Worm (Caenorhabditis elegans) whole organism, late embryonic: ENCODE measurements around the gene sre-5.

Experiments
- C38D4.7 ChIP-seq: fragments of 200-800 bp; sonication (Bioruptor generic); optimal IDR thresholded peaks from 2 replicates; lab custom pipeline; 2018; ENCODE audit warnings: mild to moderate bottlenecking, missing genetic modification characterization, moderate library complexity, missing compliant biosample characterization
- K02D7.2 ChIP-seq: sonication (generic microtip); optimal IDR thresholded peaks from 2 replicates; lab custom pipeline; 2017; ENCODE audit warnings: mild to moderate bottlenecking, missing genetic modification characterization, missing compliant biosample characterization
- K09A11.1 ChIP-seq: sonication (generic microtip); optimal IDR thresholded peaks from 2 replicates; lab custom pipeline; 2017; ENCODE audit warnings: antibody characterized with exemption, mild to moderate bottlenecking, missing genetic modification characterization, missing compliant biosample characterization; ENCODE audit not compliant: insufficient read depth
- T23F11.4 ChIP-seq: fragments of 200-800 bp; sonication (Bioruptor generic); optimal IDR thresholded peaks from 2 replicates; lab custom pipeline; 2018; ENCODE audit warnings: mild to moderate bottlenecking, missing genetic modification characterization, missing compliant biosample characterization
- ama-1 ChIP-seq: fragments of 150-350 bp; optimal IDR thresholded peaks from 2 replicates; lab custom pipeline; 2014
- ceh-22 ChIP-seq: sonication (generic microtip); optimal IDR thresholded peaks from 2 replicates; lab custom pipeline; 2017; ENCODE audit warnings: missing biosample characterization, missing genetic modification characterization
- ceh-48 ChIP-seq: sonication (generic microtip); optimal IDR thresholded peaks from 2 replicates; lab custom pipeline; 2016; ENCODE audit warnings: missing genetic modification characterization, inconsistent platforms, missing compliant biosample characterization
- ceh-9 ChIP-seq: sonication (generic microtip); optimal IDR thresholded peaks from 2 replicates; lab custom pipeline; 2016; ENCODE audit warnings: mild to moderate bottlenecking, missing genetic modification characterization, inconsistent platforms, missing compliant biosample characterization
- dve-1 ChIP-seq: sonication (generic microtip); optimal IDR thresholded peaks from 2 replicates; lab custom pipeline; 2017; ENCODE audit warnings: antibody characterized with exemption, mild to moderate bottlenecking, missing genetic modification characterization, missing compliant biosample characterization
- eyg-1 ChIP-seq: sonication (generic microtip); optimal IDR thresholded peaks from 2 replicates; lab custom pipeline; 2016; ENCODE audit warnings: missing genotype, missing genetic modification characterization, missing compliant biosample characterization
- gmeb-2 ChIP-seq: sonication (generic microtip); optimal IDR thresholded peaks from 2 replicates; lab custom pipeline; 2016; ENCODE audit warnings: missing genetic modification characterization, inconsistent platforms, missing compliant biosample characterization
- hlh-13 ChIP-seq: fragments of 200-800 bp; sonication (Bioruptor generic); optimal IDR thresholded peaks from 2 replicates; lab custom pipeline; 2018; ENCODE audit warnings: mild to moderate bottlenecking, missing genetic modification characterization, missing compliant biosample characterization
- hlh-15 ChIP-seq: sonication (generic microtip); optimal IDR thresholded peaks from 2 replicates; lab custom pipeline; 2016; ENCODE audit warnings: missing genetic modification characterization, missing compliant biosample characterization
- hlh-8 ChIP-seq: sonication (generic microtip); optimal IDR thresholded peaks from 2 replicates; lab custom pipeline; 2016; ENCODE audit warnings: missing genotype, missing genetic modification characterization, missing compliant biosample characterization
- lin-11 ChIP-seq: fragments of 200-800 bp; sonication (Bioruptor generic); optimal IDR thresholded peaks from 2 replicates; lab custom pipeline; 2018; ENCODE audit warnings: mild to moderate bottlenecking, missing genetic modification characterization, missing compliant biosample characterization
- madf-2 ChIP-seq: sonication (generic microtip); optimal IDR thresholded peaks from 2 replicates; lab custom pipeline; 2017; ENCODE audit warnings: missing genetic modification characterization, missing compliant biosample characterization
- mec-3 ChIP-seq: sonication (generic microtip); optimal IDR thresholded peaks from 2 replicates; lab custom pipeline; 2016; ENCODE audit warnings: borderline replicate concordance, missing genetic modification characterization, missing compliant biosample characterization
- nhr-232 ChIP-seq: sonication (generic microtip); optimal IDR thresholded peaks from 2 replicates; lab custom pipeline; 2016; ENCODE audit warnings: missing genetic modification characterization, missing compliant biosample characterization
- odd-2 ChIP-seq: sonication (generic microtip); optimal IDR thresholded peaks from 2 replicates; lab custom pipeline; 2017; ENCODE audit warnings: antibody characterized with exemption, mild to moderate bottlenecking, missing genetic modification characterization, missing compliant biosample characterization
- pat-9 ChIP-seq: fragments of 200-800 bp; sonication (Bioruptor generic); optimal IDR thresholded peaks from 2 replicates; lab custom pipeline; 2018; ENCODE audit warnings: mild to moderate bottlenecking, missing genetic modification characterization, moderate library complexity, missing compliant biosample characterization
- pha-4 ChIP-seq: fragments of 150-350 bp; optimal IDR thresholded peaks from 2 replicates; lab custom pipeline; 2018; ENCODE audit warnings: missing biosample characterization, missing genetic modification reagents, missing genetic modification characterization
- pqm-1 ChIP-seq: sonication (generic microtip); optimal IDR thresholded peaks from 2 replicates; lab custom pipeline; 2016; ENCODE audit warnings: missing genetic modification characterization, missing compliant biosample characterization
- pros-1 ChIP-seq: fragments of 150-350 bp; optimal IDR thresholded peaks from 2 replicates; lab custom pipeline; 2014; ENCODE audit warnings: missing biosample characterization, missing genetic modification reagents, missing genetic modification characterization
- ref-2 ChIP-seq: sonication (generic microtip); optimal IDR thresholded peaks from 2 replicates; lab custom pipeline; 2016; ENCODE audit warnings: missing genetic modification characterization, missing compliant biosample characterization
- rnt-1 ChIP-seq: sonication (generic microtip); optimal IDR thresholded peaks from 2 replicates; lab custom pipeline; 2016; ENCODE audit warnings: missing genetic modification characterization, missing compliant biosample characterization
- sox-2 ChIP-seq: fragments of 200-800 bp; sonication (Bioruptor generic); IDR thresholded peaks from 2 replicates; pipeline ENCODE4 v1.3.6; 2022; ENCODE audit warnings: missing genetic modification reagents, missing genetic modification characterization, missing compliant biosample characterization
- syd-9 ChIP-seq: sonication (generic microtip); optimal IDR thresholded peaks from 2 replicates; lab custom pipeline; 2016; ENCODE audit warnings: mild to moderate bottlenecking, missing genetic modification characterization, moderate library complexity, missing compliant biosample characterization
- tbx-7 ChIP-seq: sonication (generic microtip); optimal IDR thresholded peaks from 2 replicates; lab custom pipeline; 2016; ENCODE audit warnings: missing genotype, missing genetic modification characterization, missing compliant biosample characterization
- ttx-3 ChIP-seq: sonication (generic microtip); optimal IDR thresholded peaks from 2 replicates; lab custom pipeline; 2016; ENCODE audit warnings: missing genetic modification reagents, missing genetic modification characterization, missing compliant biosample characterization
- unc-3 ChIP-seq, 2 experiments: fragments of 200-800 bp in 1 of 2; sonication (Bioruptor generic) in 1 of 2; sonication (generic microtip) in 1 of 2; conservative IDR thresholded peaks in 1 of 2; optimal IDR thresholded peaks in 1 of 2; 2 replicates each; pipeline versions ENCODE4 v1.3.6 to Lab custom; 2016 to 2022; ENCODE audit warnings: missing compliant biosample characterization in 2 of 2, missing genetic modification characterization in 2 of 2, missing genetic modification reagents in 1 of 2
- unc-42 ChIP-seq: sonication (generic microtip); optimal IDR thresholded peaks from 2 replicates; lab custom pipeline; 2016; ENCODE audit warnings: missing genotype, missing genetic modification characterization, missing compliant biosample characterization

The sre-5 gene

DNA sequence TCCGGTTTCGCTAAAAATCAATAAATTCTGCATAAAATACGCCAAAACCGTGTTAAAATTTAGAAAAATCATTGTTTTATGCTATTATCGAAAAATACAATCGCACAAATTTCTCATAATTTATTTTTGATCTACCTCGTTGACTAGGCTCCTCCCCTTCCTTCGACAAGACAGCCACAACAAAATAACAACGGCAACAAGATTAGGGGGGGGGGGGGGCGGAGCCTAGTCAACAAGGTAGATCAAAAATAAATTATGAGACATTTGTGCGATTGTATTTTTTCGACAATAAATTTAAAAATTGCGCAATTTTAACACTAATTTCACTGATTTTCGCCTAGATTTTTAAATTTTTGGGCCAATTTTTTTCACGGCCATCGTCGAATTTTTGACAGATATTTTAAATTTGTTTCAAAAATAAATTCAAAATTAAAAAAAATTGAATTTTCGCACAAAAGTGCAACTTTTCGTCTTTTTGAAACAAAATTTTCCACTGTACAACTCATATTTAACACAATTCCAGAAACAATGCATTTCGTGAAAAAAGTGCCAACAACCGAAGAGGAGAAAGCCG is 38.1 kb upstream of the sre-5 start, which contains the start of gene M57.2:
Gene M57.2 (plus strand): TSS at position 524 of the 574 bp plus-strand sequence.
- TF ChIP-seq pqm-1 (tag; lab: Kevin White, UChicago) (no peak), T23F11.4 (GFP tag; lab: Kevin White, UChicago) (no peak), K02D7.2 (tag; lab: Kevin White, UChicago) (no peak), lin-11 (tag; lab: Kevin White, UChicago) (no peak), pat-9 (tag; lab: Kevin White, UChicago) (no peak), hlh-8 (tag; lab: Kevin White, UChicago) (no peak), rnt-1 (no peak), mec-3 (tag; lab: Kevin White, UChicago) (no peak), ama-1 (lab: Kevin White, UChicago) (no peak), unc-42 (tag; lab: Kevin White, UChicago) (no peak), K09A11.1 (tag; lab: Kevin White, UChicago) (no peak), gmeb-2 (tag; lab: Kevin White, UChicago) (no peak), ceh-22 (tag; lab: Kevin White, UChicago) (no peak), dve-1 (tag; lab: Kevin White, UChicago) (no peak), hlh-15 (tag; lab: Kevin White, UChicago) (no peak), ceh-48 (tag; lab: Kevin White, UChicago) (no peak)

DNA sequence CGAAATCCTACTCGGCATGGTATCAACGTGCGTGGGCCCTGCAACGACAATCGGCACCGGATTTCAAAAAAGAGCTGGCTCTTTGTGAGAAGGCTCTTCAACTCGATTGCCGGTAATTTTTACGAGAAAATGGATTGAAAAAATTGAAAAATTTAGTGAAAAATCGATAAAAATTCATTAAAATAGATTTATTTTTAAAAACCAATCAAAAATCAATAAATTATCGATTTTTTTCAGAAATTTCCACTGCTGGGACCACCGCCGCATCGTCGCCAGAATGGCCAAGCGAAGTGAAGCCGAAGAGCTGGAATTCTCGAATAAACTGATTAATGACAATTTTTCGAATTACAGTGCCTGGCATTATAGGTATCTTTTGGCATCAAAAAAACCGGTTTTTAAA is 37.1 kb upstream of the sre-5 start:
- TF ChIP-seq ceh-48 (tag; lab: Kevin White, UChicago) (peak; percentile 6), C38D4.7 (GFP tag; lab: Kevin White, UChicago) (no peak), odd-2 (no peak), eyg-1 (no peak), tbx-7 (tag; lab: Kevin White, UChicago) (no peak)

DNA sequence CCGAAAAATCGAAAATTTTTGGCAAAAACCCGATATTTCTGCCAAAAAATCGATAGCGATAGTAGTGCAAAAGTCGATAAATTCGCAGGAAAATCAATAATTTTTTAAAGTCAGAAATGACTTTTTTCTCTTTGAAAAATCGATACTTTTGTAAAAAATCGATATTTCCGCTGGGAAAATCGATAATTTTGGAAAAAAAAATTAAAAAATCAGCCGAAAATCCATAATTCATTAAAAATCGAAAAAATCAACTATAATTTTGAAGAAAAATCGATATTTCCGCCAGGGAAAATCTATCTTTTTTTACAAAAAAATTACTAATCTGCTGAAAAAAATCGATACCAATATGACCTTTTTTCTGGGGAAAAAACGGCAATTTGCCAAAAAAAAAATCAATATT is 33.5 kb upstream of the sre-5 start:
- TF ChIP-seq sox-2 (GFP tag; lab: Robert Waterston, UW) = no peak
- no peak for TF ChIP-seq ttx-3 (tag; lab: Kevin White, UChicago)
- TF ChIP-seq unc-3 (GFP tag; conservative IDR thresholded peaks at IDR 0.05; lab: Robert Waterston, UW) = no peak
- TF ChIP-seq unc-3 (tag; optimal IDR thresholded peaks at IDR 0.05; lab: Kevin White, UChicago) = no peak
- no peak for TF ChIP-seq syd-9 (tag; lab: Kevin White, UChicago)
- TF ChIP-seq ceh-48 (tag; lab: Kevin White, UChicago) = peak; percentile 62
- TF ChIP-seq nhr-232 (tag; lab: Kevin White, UChicago) = no peak

DNA sequence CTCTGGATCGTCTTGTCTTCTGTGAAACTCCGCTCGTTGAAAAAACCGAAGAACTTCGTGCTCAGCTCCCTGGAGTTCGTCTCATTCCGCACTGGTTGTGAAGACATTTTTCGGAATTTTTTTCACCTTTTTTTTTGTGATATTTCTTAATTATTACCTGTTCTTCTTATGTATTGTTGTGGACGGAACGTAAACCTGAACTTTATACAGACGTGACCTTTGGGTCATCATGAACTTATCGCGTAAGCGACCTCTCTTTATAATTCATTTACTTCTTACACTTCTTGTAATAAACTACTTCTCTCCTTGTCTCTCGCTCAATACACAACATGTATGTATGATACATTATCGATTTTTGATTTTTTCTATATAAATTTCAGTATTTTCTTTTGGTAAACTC is 32.8 kb upstream of the sre-5 start, which contains the start of gene M57.1:
Gene M57.1 (plus strand): TSS at position 301 of the 400 bp plus-strand sequence.
- TF ChIP-seq hlh-15 (tag; lab: Kevin White, UChicago) = no peak
- TF ChIP-seq unc-42 (tag; lab: Kevin White, UChicago) = no peak
- no peak for TF ChIP-seq pat-9 (tag; lab: Kevin White, UChicago)

DNA sequence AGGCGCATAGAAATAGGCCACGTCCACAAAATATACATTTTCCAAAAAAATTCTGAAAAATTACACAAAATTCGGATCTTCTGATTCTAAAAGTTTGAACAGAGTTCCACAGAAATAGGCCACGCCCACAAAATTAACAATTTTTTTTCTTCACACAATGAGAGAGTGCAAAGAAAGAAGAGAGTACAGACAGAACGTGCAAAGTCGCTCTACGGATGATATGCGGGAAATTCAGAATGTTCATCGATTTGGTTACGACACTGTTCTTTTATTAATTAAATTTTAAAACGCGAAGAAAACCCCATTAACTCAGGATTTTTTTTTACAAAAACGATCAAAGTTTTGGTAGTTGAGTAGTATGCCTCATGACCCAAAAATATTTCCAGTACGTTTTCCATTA is 32.0 kb upstream of the sre-5 start:
- TF ChIP-seq madf-2 (no peak), unc-42 (tag; lab: Kevin White, UChicago) (peak; percentile 39), ceh-48 (tag; lab: Kevin White, UChicago) (peak; percentile 11)
- TF ChIP-seq, all 69 proteins: peak for 2

DNA sequence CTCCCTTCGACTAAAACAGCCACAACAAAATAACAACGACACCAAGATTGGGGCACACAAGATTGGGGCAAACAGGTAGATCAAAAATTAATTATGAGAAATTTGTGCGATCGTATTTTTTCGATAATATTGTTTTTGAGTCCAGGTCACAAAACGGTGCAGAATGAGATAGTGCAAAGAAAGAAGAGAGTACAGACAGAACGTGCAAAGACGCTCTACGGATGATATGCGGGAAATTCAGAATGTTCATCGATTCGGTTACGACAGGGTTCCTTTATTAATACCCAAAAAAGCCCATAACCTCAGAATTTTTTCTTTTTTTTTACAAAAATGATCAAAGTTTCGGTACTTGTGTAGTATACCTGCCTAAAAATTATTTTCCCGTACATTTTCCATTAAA is 25.7 kb upstream of the sre-5 start:
- TF ChIP-seq mec-3 (tag; lab: Kevin White, UChicago) (no peak), sox-2 (GFP tag; lab: Robert Waterston, UW) (no peak), pha-4 (no peak), hlh-13 (GFP tag; lab: Kevin White, UChicago) (no peak), pros-1 (tag; lab: Kevin White, UChicago) (no peak), ceh-9 (tag; lab: Kevin White, UChicago) (no peak), eyg-1 (no peak), rnt-1 (no peak), ref-2 (tag; lab: Kevin White, UChicago) (no peak)
